Worm (Caenorhabditis elegans): ENCODE results near the gene C10C6.13.

ce11 chrIV:11489077-11489476 is 19.5 kb upstream of the C10C6.13 start:
- TF ChIP-seq ref-1 (GFP tag; conservative IDR thresholded peaks at IDR 0.05), result no peak
- TF ChIP-seq ztf-29 (GFP tag; IDR thresholded peaks at IDR 0.05), result no peak
- TF ChIP-seq flt-1 (GFP tag; IDR thresholded peaks at IDR 0.05), result no peak
- TF ChIP-seq cog-1 (tag; optimal IDR thresholded peaks at IDR 0.05), result no peak
- no peak for TF ChIP-seq T22C8.4 (GFP tag; IDR thresholded peaks at IDR 0.05)
- no peak for TF ChIP-seq ztf-23 (GFP tag; IDR thresholded peaks at IDR 0.05)
- TF ChIP-seq med-1 (GFP tag; optimal IDR thresholded peaks at IDR 0.05; ENCODE audit: insufficient read depth), result no peak

All from whole organism, midembryonic.